Worm (Caenorhabditis elegans) whole organism, late embryonic: ENCODE measurements around the gene lig-4.

Experiments
- ama-1 ChIP-seq: fragments of 150-350 bp; optimal IDR thresholded peaks from 2 replicates; lab custom pipeline; 2014
- ceh-24 ChIP-seq: sonication (generic microtip); optimal IDR thresholded peaks from 2 replicates; lab custom pipeline; 2016; ENCODE audit warnings: mild to moderate bottlenecking, missing genetic modification characterization, missing compliant biosample characterization
- ceh-6 ChIP-seq: fragments of 200-800 bp; sonication (Bioruptor generic); optimal IDR thresholded peaks from 2 replicates; lab custom pipeline; 2018; ENCODE audit warnings: mild to moderate bottlenecking, missing genetic modification characterization, missing compliant biosample characterization
- ets-4 ChIP-seq: sonication (generic microtip); optimal IDR thresholded peaks from 2 replicates; lab custom pipeline; 2016; ENCODE audit warnings: missing genetic modification characterization, missing compliant biosample characterization
- hlh-15 ChIP-seq: sonication (generic microtip); optimal IDR thresholded peaks from 2 replicates; lab custom pipeline; 2016; ENCODE audit warnings: missing genetic modification characterization, missing compliant biosample characterization
- hlh-30 ChIP-seq: sonication (generic microtip); optimal IDR thresholded peaks from 2 replicates; lab custom pipeline; 2017; ENCODE audit warnings: antibody characterized with exemption, missing genetic modification characterization, missing compliant biosample characterization; ENCODE audit not compliant: insufficient read depth
- nhr-232 ChIP-seq: sonication (generic microtip); optimal IDR thresholded peaks from 2 replicates; lab custom pipeline; 2016; ENCODE audit warnings: missing genetic modification characterization, missing compliant biosample characterization
- pax-1 ChIP-seq: fragments of 150-350 bp; optimal IDR thresholded peaks from 2 replicates; lab custom pipeline; 2014; ENCODE audit warnings: missing biosample characterization, missing genetic modification characterization
- ref-2 ChIP-seq: sonication (generic microtip); optimal IDR thresholded peaks from 2 replicates; lab custom pipeline; 2016; ENCODE audit warnings: missing genetic modification characterization, missing compliant biosample characterization
- syd-9 ChIP-seq: sonication (generic microtip); optimal IDR thresholded peaks from 2 replicates; lab custom pipeline; 2016; ENCODE audit warnings: mild to moderate bottlenecking, missing genetic modification characterization, moderate library complexity, missing compliant biosample characterization
- tbx-2 ChIP-seq: sonication (generic microtip); optimal IDR thresholded peaks from 2 replicates; lab custom pipeline; 2016; ENCODE audit warnings: missing genetic modification characterization, missing compliant biosample characterization
- unc-86 ChIP-seq: sonication (generic microtip); optimal IDR thresholded peaks from 2 replicates; lab custom pipeline; 2016; ENCODE audit warnings: missing genetic modification characterization, missing compliant biosample characterization
- zip-5 ChIP-seq: sonication (generic microtip); optimal IDR thresholded peaks from 2 replicates; lab custom pipeline; 2016; ENCODE audit warnings: missing genetic modification characterization, missing compliant biosample characterization
- ztf-16 ChIP-seq: sonication (generic microtip); optimal IDR thresholded peaks from 2 replicates; lab custom pipeline; 2017; ENCODE audit warnings: missing genetic modification characterization, missing compliant biosample characterization

- no peak for TF ChIP-seq hlh-15
- no peak for TF ChIP-seq pax-1 (tag; lab: Kevin White, UChicago)
- TF ChIP-seq hlh-30 (tag; lab: Kevin White, UChicago): no peak
- no peak for TF ChIP-seq zip-5 (tag; lab: Kevin White, UChicago)
- TF ChIP-seq ztf-16 (tag; lab: Kevin White, UChicago): no peak
- no peak for TF ChIP-seq ceh-6 (GFP tag; lab: Kevin White, UChicago)
- TF ChIP-seq tbx-2 (tag; lab: Kevin White, UChicago): no peak
- no peak for TF ChIP-seq ref-2 (tag; lab: Kevin White, UChicago)
- no peak for TF ChIP-seq nhr-232
- no peak for TF ChIP-seq ama-1
- TF ChIP-seq unc-86 (tag; lab: Kevin White, UChicago): no peak
- no peak for TF ChIP-seq ets-4 (tag; lab: Kevin White, UChicago)
- no peak for TF ChIP-seq syd-9 (tag; lab: Kevin White, UChicago)
- no peak for TF ChIP-seq ceh-24
Measured at ce11 chrIII:7536559-7536958, 15.3 kb downstream of the lig-4 start, which contains the start of gene lin-39.
